Worm (Caenorhabditis elegans): ENCODE measurements around the gene F08G12.5.

DNA sequence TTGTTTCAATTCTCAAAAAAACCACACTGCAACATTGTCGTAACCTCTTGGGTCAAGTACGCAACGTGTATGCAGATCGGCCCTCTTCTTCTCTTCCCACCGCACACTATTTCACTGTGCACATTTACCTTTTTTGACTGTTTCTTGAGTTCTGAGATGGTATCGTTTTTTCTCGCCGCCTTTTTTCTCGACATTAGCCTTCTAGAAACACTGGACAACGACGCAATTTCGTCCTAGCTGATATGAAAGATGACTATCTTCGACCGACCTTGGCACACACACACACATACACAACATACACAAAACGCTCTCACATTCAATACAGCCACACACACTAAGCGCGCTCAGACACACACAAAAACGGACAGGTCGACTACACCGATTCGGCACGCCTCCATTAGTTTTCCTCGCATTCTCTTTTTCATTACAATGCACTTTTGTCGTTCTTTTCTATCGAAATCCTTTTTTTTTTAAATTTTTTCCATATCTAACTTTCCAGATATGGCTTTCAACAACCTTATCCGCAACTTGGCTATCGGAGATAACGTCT lies 29.4 kb upstream of the F08G12.5 start, which contains the start of gene aco-1:
- no peak for TF ChIP-seq flt-1 (GFP tag; IDR thresholded peaks at IDR 0.05)
- TF ChIP-seq ztf-29 (GFP tag; IDR thresholded peaks at IDR 0.05), result no peak
